Fruit fly (Drosophila melanogaster) whole organism, embryonic: Measurements from ENCODE around the gene CG13124.

ENCODE experiments used
- ATbp ChIP-seq: fragments of 200-800 bp; sonication (Bioruptor generic); optimal IDR thresholded peaks from 2 replicates; lab custom pipeline; 2017; ENCODE audit warnings: missing biosample characterization, mild to moderate bottlenecking, missing genetic modification characterization, missing genetic modification reagents
- Abd-B ChIP-seq: fragments of 200-800 bp; sonication (Bioruptor generic); optimal IDR thresholded peaks from 2 replicates; lab custom pipeline; 2018; ENCODE audit warnings: missing biosample characterization, mild to moderate bottlenecking, missing genetic modification characterization, moderate library complexity
- Antp ChIP-seq: fragments of 200-800 bp; sonication (Bioruptor generic); optimal IDR thresholded peaks from 3 replicates; lab custom pipeline; 2016; ENCODE audit warnings: missing biosample characterization, missing genetic modification characterization
- Bteb2 ChIP-seq: fragments of 200-800 bp; sonication (Bioruptor generic); optimal IDR thresholded peaks from 2 replicates; lab custom pipeline; 2016; ENCODE audit warnings: missing biosample characterization, missing genetic modification characterization
- CG10209 ChIP-seq: fragments of 200-800 bp; sonication (Bioruptor generic); optimal IDR thresholded peaks from 3 replicates; lab custom pipeline; 2017; ENCODE audit warnings: missing biosample characterization, mild to moderate bottlenecking, missing genetic modification characterization, missing genetic modification reagents
- CG10366 ChIP-seq: fragments of 200-800 bp; sonication (Bioruptor generic); IDR thresholded peaks from 2 replicates; pipeline ENCODE4 v1.3.6; 2022; ENCODE audit warnings: missing biosample characterization, missing genetic modification characterization
- CG11247 ChIP-seq: fragments of 200-800 bp; sonication (Bioruptor generic); IDR thresholded peaks from 2 replicates; pipeline ENCODE4 v1.3.6; 2022; ENCODE audit warnings: missing biosample characterization, missing genetic modification characterization
- CG11398 ChIP-seq: fragments of 200-800 bp; sonication (Bioruptor generic); optimal IDR thresholded peaks from 2 replicates; lab custom pipeline; 2016; ENCODE audit warnings: missing biosample characterization, missing genetic modification characterization
- CG12155 ChIP-seq: fragments of 200-800 bp; sonication (Bioruptor generic); optimal IDR thresholded peaks from 3 replicates; lab custom pipeline; 2016; ENCODE audit warnings: missing biosample characterization, missing genetic modification characterization
- CG13894 ChIP-seq: fragments of 200-800 bp; sonication (Bioruptor generic); optimal IDR thresholded peaks from 3 replicates; lab custom pipeline; 2018; ENCODE audit warnings: missing biosample characterization, mild to moderate bottlenecking, missing genetic modification characterization, moderate library complexity
- CG15011 ChIP-seq: fragments of 200-800 bp; sonication (Bioruptor generic); optimal IDR thresholded peaks from 3 replicates; lab custom pipeline; 2018; ENCODE audit warnings: missing biosample characterization, mild to moderate bottlenecking, missing genetic modification characterization
- CG18599 ChIP-seq: fragments of 200-800 bp; sonication (Bioruptor generic); optimal IDR thresholded peaks from 3 replicates; lab custom pipeline; 2017; ENCODE audit warnings: missing biosample characterization, missing genetic modification characterization, mild to moderate bottlenecking, moderate library complexity, missing genetic modification reagents
- CG2129 ChIP-seq: fragments of 200-800 bp; sonication (Bioruptor generic); IDR thresholded peaks from 2 replicates; pipeline ENCODE4 v1.3.6; 2022; ENCODE audit warnings: missing biosample characterization, missing genetic modification characterization; ENCODE audit not compliant: partially characterized antibody
- CG3281 ChIP-seq: fragments of 200-800 bp; sonication (Bioruptor generic); optimal IDR thresholded peaks from 3 replicates; lab custom pipeline; 2017; ENCODE audit warnings: missing biosample characterization, mild to moderate bottlenecking, missing genetic modification characterization
- CG34376 ChIP-seq: fragments of 200-800 bp; sonication (Bioruptor generic); optimal IDR thresholded peaks from 2 replicates; lab custom pipeline; 2018; ENCODE audit warnings: missing biosample characterization, mild to moderate bottlenecking, missing genetic modification characterization
- CG6683 ChIP-seq: fragments of 200-800 bp; sonication (Bioruptor generic); optimal IDR thresholded peaks from 2 replicates; lab custom pipeline; 2017; ENCODE audit warnings: missing biosample characterization, mild to moderate bottlenecking, missing genetic modification characterization, missing genetic modification reagents
- CG7372 ChIP-seq: fragments of 200-800 bp; sonication (Bioruptor generic); IDR thresholded peaks from 2 replicates; pipeline ENCODE4 v1.3.6; 2022; ENCODE audit warnings: missing biosample characterization, missing genetic modification characterization
- CG8281 ChIP-seq: fragments of 200-800 bp; sonication (Bioruptor generic); optimal IDR thresholded peaks from 2 replicates; lab custom pipeline; 2018; ENCODE audit warnings: missing biosample characterization, mild to moderate bottlenecking, missing genetic modification characterization, moderate library complexity
- CG8388 ChIP-seq: fragments of 200-800 bp; sonication (Bioruptor generic); optimal IDR thresholded peaks from 2 replicates; lab custom pipeline; 2019; ENCODE audit warnings: missing biosample characterization, mild to moderate bottlenecking, missing genetic modification characterization, moderate library complexity
- CG8924 ChIP-seq: fragments of 200-800 bp; optimal IDR thresholded peaks from 3 replicates; lab custom pipeline; 2019; ENCODE audit warnings: missing biosample characterization, mild to moderate bottlenecking, missing genetic modification characterization, moderate library complexity
- Dad ChIP-seq: fragments of 200-800 bp; sonication (Bioruptor generic); optimal IDR thresholded peaks from 3 replicates; lab custom pipeline; 2016; ENCODE audit warnings: missing biosample characterization, missing genetic modification characterization
- H15 ChIP-seq: fragments of 200-800 bp; sonication (Bioruptor generic); IDR thresholded peaks from 3 replicates; pipeline ENCODE4 v1.3.6; 2022; ENCODE audit warnings: missing biosample characterization, missing genetic modification characterization
- Med ChIP-seq: fragments of 200-800 bp; sonication (Bioruptor generic); peaks from one replicate; lab custom pipeline; 2016; ENCODE audit warnings: missing biosample characterization, missing genetic modification characterization, mild to moderate bottlenecking, inconsistent platforms, moderate library complexity
- Optix ChIP-seq: fragments of 200-800 bp; sonication (Bioruptor generic); IDR thresholded peaks from 3 replicates; pipeline ENCODE4 v1.3.6; 2022; ENCODE audit warnings: missing biosample characterization, missing genetic modification characterization
- Sox100B ChIP-seq: fragments of 200-800 bp; sonication (Bioruptor generic); optimal IDR thresholded peaks from 3 replicates; lab custom pipeline; 2018; ENCODE audit warnings: missing biosample characterization, mild to moderate bottlenecking, missing genetic modification characterization
- Sox102F ChIP-seq: fragments of 200-800 bp; sonication (Bioruptor generic); optimal IDR thresholded peaks from 2 replicates; lab custom pipeline; 2018; ENCODE audit warnings: missing biosample characterization, mild to moderate bottlenecking, missing genetic modification characterization, moderate library complexity
- TFAM ChIP-seq: fragments of 200-800 bp; sonication (Bioruptor generic); optimal IDR thresholded peaks from 2 replicates; lab custom pipeline; 2017; ENCODE audit warnings: missing biosample characterization, missing genetic modification characterization, inconsistent platforms
- amos ChIP-seq: fragments of 200-800 bp; sonication (Bioruptor generic); IDR thresholded peaks from 2 replicates; pipeline ENCODE4 v1.3.6; 2022; ENCODE audit warnings: missing biosample characterization, missing genetic modification characterization; ENCODE audit not compliant: partially characterized antibody
- ase ChIP-seq: fragments of 200-800 bp; sonication (Bioruptor generic); IDR thresholded peaks from 3 replicates; pipeline ENCODE4 v1.3.6; 2022; ENCODE audit warnings: missing biosample characterization, missing genetic modification characterization
- bcd ChIP-seq: fragments of 200-800 bp; sonication (Bioruptor generic); optimal IDR thresholded peaks from 2 replicates; lab custom pipeline; 2017; ENCODE audit warnings: missing biosample characterization, mild to moderate bottlenecking, missing genetic modification characterization
- btn ChIP-seq: fragments of 200-800 bp; sonication (Bioruptor generic); optimal IDR thresholded peaks from 2 replicates; lab custom pipeline; 2016; ENCODE audit warnings: missing biosample characterization, missing genetic modification characterization
- chif ChIP-seq, 2 experiments: fragments of 200-800 bp; sonication (Bioruptor generic); optimal IDR thresholded peaks; 3 replicates each; lab custom pipeline; 2016; ENCODE audit warnings: missing biosample characterization in 2 of 2, missing genetic modification characterization in 2 of 2
- danr ChIP-seq: fragments of 200-800 bp; sonication (Bioruptor generic); IDR thresholded peaks from 2 replicates; pipeline ENCODE4 v1.3.6; 2022; ENCODE audit warnings: missing biosample characterization, missing genetic modification characterization
- dimm ChIP-seq: fragments of 200-800 bp; sonication (Bioruptor generic); IDR thresholded peaks from 2 replicates; pipeline ENCODE4 v1.3.6; 2022; ENCODE audit warnings: missing biosample characterization, missing genetic modification characterization
- fu2 ChIP-seq: fragments of 200-800 bp; sonication (Bioruptor generic); optimal IDR thresholded peaks from 2 replicates; lab custom pipeline; 2016; ENCODE audit warnings: missing biosample characterization, missing genetic modification characterization
- gce ChIP-seq: fragments of 200-800 bp; sonication (Bioruptor generic); IDR thresholded peaks from 3 replicates; pipeline ENCODE4 v1.3.6; 2022; ENCODE audit warnings: missing biosample characterization, missing genetic modification characterization
- grau ChIP-seq: fragments of 200-800 bp; optimal IDR thresholded peaks from 3 replicates; lab custom pipeline; 2019; ENCODE audit warnings: missing biosample characterization, mild to moderate bottlenecking, missing genetic modification characterization, moderate library complexity
- hb ChIP-seq: fragments of 200-800 bp; sonication (Bioruptor generic); IDR thresholded peaks from 3 replicates; pipeline ENCODE4 v1.3.6; 2022; ENCODE audit warnings: missing biosample characterization, missing genetic modification characterization; ENCODE audit not compliant: partially characterized antibody
- her ChIP-seq: fragments of 200-800 bp; sonication (Bioruptor generic); optimal IDR thresholded peaks from 2 replicates; lab custom pipeline; 2016; ENCODE audit warnings: missing biosample characterization, missing genetic modification characterization
- ind ChIP-seq: fragments of 200-800 bp; sonication (Bioruptor generic); optimal IDR thresholded peaks from 3 replicates; lab custom pipeline; 2016; ENCODE audit warnings: missing biosample characterization, missing genetic modification characterization
- otp ChIP-seq: fragments of 200-800 bp; sonication (Bioruptor generic); IDR thresholded peaks from 3 replicates; pipeline ENCODE4, ENCODE4 v1.3.6; 2022; ENCODE audit warnings: missing biosample characterization, missing genetic modification characterization
- pan ChIP-seq, 4 experiments: fragments of >200 bp in 3 of 4; fragments of 200-800 bp in 1 of 4; sonication (Bioruptor generic) in 1 of 4; optimal IDR thresholded peaks in 3 of 4; IDR thresholded peaks in 1 of 4; 2 replicates each; pipeline versions ENCODE4 v1.3.6 to Lab custom; 2017 to 2022; ENCODE audit warnings: missing biosample characterization in 2 of 4, missing genetic modification characterization in 2 of 4, mixed read lengths in 1 of 4
- pb ChIP-seq: fragments of 200-800 bp; sonication (Bioruptor generic); optimal IDR thresholded peaks from 3 replicates; lab custom pipeline; 2016; ENCODE audit warnings: missing biosample characterization, missing genetic modification characterization
- pho ChIP-seq: fragments of 200-800 bp; sonication (Bioruptor generic); optimal IDR thresholded peaks from 2 replicates; lab custom pipeline; 2016; ENCODE audit warnings: missing biosample characterization, missing genetic modification characterization
- pros ChIP-seq: fragments of 200-800 bp; sonication (Bioruptor generic); optimal IDR thresholded peaks from 3 replicates; lab custom pipeline; 2019; ENCODE audit warnings: missing biosample characterization, mild to moderate bottlenecking, missing genetic modification characterization, moderate library complexity
- psq ChIP-seq: fragments of 200-800 bp; sonication (Bioruptor generic); optimal IDR thresholded peaks from 2 replicates; lab custom pipeline; 2017; ENCODE audit warnings: missing biosample characterization, missing genetic modification characterization
- sisA ChIP-seq: fragments of 200-800 bp; sonication (Bioruptor generic); IDR thresholded peaks from 2 replicates; pipeline ENCODE4 v1.3.6; 2022; ENCODE audit warnings: missing biosample characterization, missing genetic modification characterization
- tgo ChIP-seq: fragments of 200-800 bp; sonication (Bioruptor generic); IDR thresholded peaks from 3 replicates; pipeline ENCODE4 v1.3.6; 2022; ENCODE audit warnings: missing biosample characterization, missing genetic modification characterization
- unc-4 ChIP-seq: fragments of 200-800 bp; sonication (Bioruptor generic); IDR thresholded peaks from 2 replicates; pipeline ENCODE4 v1.3.6; 2022; ENCODE audit warnings: missing biosample characterization, missing genetic modification characterization; ENCODE audit not compliant: partially characterized antibody

Gene CG13124

DNA sequence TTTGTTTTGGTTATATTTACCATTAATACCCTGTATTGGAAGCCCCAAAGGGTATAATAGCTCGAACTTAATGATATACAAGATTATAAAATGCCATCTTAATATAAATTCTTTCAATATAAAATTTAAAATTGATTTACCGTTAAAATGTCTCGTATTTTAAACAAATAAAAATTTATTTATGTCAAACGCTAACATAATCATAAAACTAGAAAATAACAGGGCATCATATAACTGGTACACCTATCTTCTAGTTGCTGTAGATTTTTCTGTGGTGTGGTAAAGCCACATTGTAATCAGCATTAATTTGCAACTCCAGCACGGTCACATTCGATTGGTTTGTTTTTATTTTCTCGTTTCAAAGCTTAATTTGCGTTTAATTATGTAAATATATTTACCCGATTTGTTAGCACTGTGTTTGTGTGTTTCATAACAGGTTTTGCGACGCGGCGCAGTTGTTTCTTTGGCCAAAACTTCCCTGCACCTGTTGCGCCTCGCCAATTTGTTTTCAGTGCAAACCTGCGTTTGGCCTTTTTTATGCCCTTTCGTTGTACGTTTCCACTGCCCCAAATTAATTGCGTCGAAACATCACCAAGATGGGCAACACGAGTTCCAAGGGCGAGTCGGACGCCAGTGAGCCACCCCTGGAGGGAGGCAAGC lies 48.7 kb upstream of the CG13124 start, which contains the start of the genes CG4658 and CG5846 (continued):
- TF ChIP-seq CG6683 (GFP tag; lab: Kevin White, UChicago), result peak; percentile 75
- peak; percentile 88 for TF ChIP-seq otp
- no peak for TF ChIP-seq btn (GFP tag; lab: Kevin White, UChicago)
- TF ChIP-seq Optix (GFP tag; lab: Robert Waterston, UW), result no peak
- no peak for TF ChIP-seq amos (GFP tag; lab: Robert Waterston, UW)
- peak; percentile 90 for TF ChIP-seq danr
- peak; percentile 81 for TF ChIP-seq psq (GFP tag; lab: Kevin White, UChicago)
- TF ChIP-seq Dad (GFP tag; lab: Kevin White, UChicago), result peak; percentile 17
- peak; percentile 90 for TF ChIP-seq CG13894
- peak; percentile 88 for TF ChIP-seq CG11247 (GFP tag; lab: Robert Waterston, UW)
- TF ChIP-seq CG7372 (GFP tag; lab: Robert Waterston, UW), result peak; percentile 81
- TF ChIP-seq CG34376 (GFP tag; lab: Kevin White, UChicago), result peak; percentile 70
- peak; percentile 91 for TF ChIP-seq Sox100B
- peak; percentile 91 for TF ChIP-seq CG18599 (GFP tag; lab: Kevin White, UChicago)
- TF ChIP-seq sisA, result peak; percentile 93
- no peak for TF ChIP-seq pb
- peak; percentile 93 for TF ChIP-seq bcd
- peak; percentile 92 for TF ChIP-seq CG10366 (GFP tag; lab: Robert Waterston, UW)
- TF ChIP-seq her (GFP tag; lab: Kevin White, UChicago), result peak; percentile 43
- TF ChIP-seq ase (GFP tag; lab: Robert Waterston, UW), result peak; percentile 92
- TF ChIP-seq pan (optimal IDR thresholded peaks at IDR 0.05; lab: Kevin White, UChicago), result peak in 1 of 2 experiments; percentile 69
- TF ChIP-seq pan (GFP tag; optimal IDR thresholded peaks at IDR 0.05 in 1 of 2, IDR thresholded peaks at IDR 0.05 in 1 of 2), result peak; percentile 80 to 97
- peak; percentile 83 to 92 for TF ChIP-seq chif (GFP tag; optimal IDR thresholded peaks at IDR 0.05; lab: Kevin White, UChicago)
- peak; percentile 89 for TF ChIP-seq CG3281 (GFP tag; lab: Kevin White, UChicago)
- TF ChIP-seq H15 (GFP tag; lab: Robert Waterston, UW), result peak; percentile 94
- TF ChIP-seq dimm (GFP tag; lab: Robert Waterston, UW), result peak; percentile 76
- peak; percentile 79 for TF ChIP-seq fu2 (GFP tag; lab: Kevin White, UChicago)
- no peak for TF ChIP-seq pros (GFP tag; lab: Kevin White, UChicago)
- TF ChIP-seq CG2129 (GFP tag; lab: Robert Waterston, UW), result no peak
- TF ChIP-seq ind, result peak; percentile 95
- peak; percentile 86 for TF ChIP-seq CG15011
- TF ChIP-seq Med (GFP tag; lab: Kevin White, UChicago), result peak; percentile 88
- peak; percentile 87 for TF ChIP-seq gce (GFP tag; lab: Robert Waterston, UW)
- peak; percentile 96 for TF ChIP-seq CG8388 (GFP tag; lab: Kevin White, UChicago)
- peak; percentile 84 for TF ChIP-seq ATbp (GFP tag; lab: Kevin White, UChicago)
- TF ChIP-seq CG8924, result peak; percentile 96
- TF ChIP-seq Sox102F (GFP tag; lab: Kevin White, UChicago), result peak; percentile 98
- TF ChIP-seq pho (GFP tag; lab: Kevin White, UChicago), result peak; percentile 89
- no peak for TF ChIP-seq unc-4 (GFP tag; lab: Robert Waterston, UW)
- peak; percentile 74 for TF ChIP-seq CG8281 (tag; lab: Kevin White, UChicago)
- peak; percentile 67 for TF ChIP-seq TFAM
- peak; percentile 33 for TF ChIP-seq Antp (GFP tag; lab: Kevin White, UChicago)
- no peak for TF ChIP-seq hb
- TF ChIP-seq Abd-B (GFP tag; lab: Kevin White, UChicago), result peak; percentile 96
- peak; percentile 98 for TF ChIP-seq tgo
- TF ChIP-seq CG12155 (GFP tag; lab: Kevin White, UChicago), result peak; percentile 92
- peak; percentile 94 for TF ChIP-seq grau (tag; lab: Kevin White, UChicago)
- TF ChIP-seq CG10209 (GFP tag; lab: Kevin White, UChicago), result peak; percentile 94
- TF ChIP-seq Bteb2 (GFP tag; lab: Kevin White, UChicago), result peak; percentile 94
- peak; percentile 78 for TF ChIP-seq CG11398 (GFP tag; lab: Kevin White, UChicago)
